Fruit fly (Drosophila melanogaster) whole organism, prepupa: ENCODE data around the gene Ctr1A.

Experiments used
- CG10669 ChIP-seq: fragments of 200-800 bp; sonication (Bioruptor generic); optimal IDR thresholded peaks from 3 replicates; lab custom pipeline; 2018; ENCODE audit warnings: missing biosample characterization, mild to moderate bottlenecking, missing genetic modification characterization, moderate library complexity
- CG11294 ChIP-seq: fragments of 200-800 bp; sonication (Bioruptor generic); IDR thresholded peaks from 2 replicates; pipeline ENCODE4 v1.3.6; 2022; ENCODE audit warnings: missing biosample characterization, missing genetic modification characterization
- CG11902 ChIP-seq: fragments of 200-800 bp; sonication (Bioruptor generic); optimal IDR thresholded peaks from 3 replicates; lab custom pipeline; 2016; ENCODE audit warnings: missing biosample characterization, missing genetic modification characterization
- CG15336 ChIP-seq: fragments of 200-800 bp; sonication (Bioruptor generic); IDR thresholded peaks from 2 replicates; pipeline ENCODE4 v1.3.6; 2022; ENCODE audit warnings: missing biosample characterization, missing genetic modification characterization
- CG1621 ChIP-seq: fragments of 200-800 bp; sonication (Bioruptor generic); optimal IDR thresholded peaks from 3 replicates; lab custom pipeline; 2018; ENCODE audit warnings: missing biosample characterization, mild to moderate bottlenecking, missing genetic modification characterization
- CG16779 ChIP-seq: fragments of 200-800 bp; sonication (Bioruptor generic); optimal IDR thresholded peaks from 3 replicates; lab custom pipeline; 2017; ENCODE audit warnings: missing biosample characterization, mild to moderate bottlenecking, missing genetic modification characterization
- CG34406 ChIP-seq: fragments of 200-800 bp; sonication (Bioruptor generic); optimal IDR thresholded peaks from 3 replicates; lab custom pipeline; 2016; ENCODE audit warnings: missing biosample characterization, missing genetic modification characterization
- CG6163 ChIP-seq: fragments of 200-800 bp; sonication (Bioruptor generic); IDR thresholded peaks from 3 replicates; pipeline ENCODE4 v1.3.6; 2022; ENCODE audit warnings: missing biosample characterization, missing genetic modification characterization
- CG6276 ChIP-seq: fragments of 200-800 bp; sonication (Bioruptor generic); optimal IDR thresholded peaks from 2 replicates; lab custom pipeline; 2017; ENCODE audit warnings: missing biosample characterization, mild to moderate bottlenecking, missing genetic modification characterization
- CG6792 ChIP-seq: fragments of 200-800 bp; sonication (Bioruptor generic); optimal IDR thresholded peaks from 3 replicates; lab custom pipeline; 2016; ENCODE audit warnings: missing biosample characterization, missing genetic modification characterization
- CG7368 ChIP-seq: fragments of 200-800 bp; sonication (Bioruptor generic); optimal IDR thresholded peaks from 3 replicates; lab custom pipeline; 2016; ENCODE audit warnings: missing biosample characterization, missing genetic modification characterization
- CG8319 ChIP-seq: fragments of 200-800 bp; sonication (Bioruptor generic); optimal IDR thresholded peaks from 3 replicates; lab custom pipeline; 2016; ENCODE audit warnings: missing biosample characterization, missing genetic modification characterization
- Eip75B ChIP-seq: fragments of 200-800 bp; sonication (Bioruptor generic); optimal IDR thresholded peaks from 3 replicates; lab custom pipeline; 2016; ENCODE audit warnings: missing biosample characterization, missing genetic modification characterization
- Eip78C ChIP-seq: fragments of 200-800 bp; sonication (Bioruptor generic); peaks from one replicate; lab custom pipeline; 2016; ENCODE audit warnings: missing biosample characterization, missing genetic modification characterization
- Eip93F ChIP-seq: fragments of 200-800 bp; sonication (Bioruptor generic); optimal IDR thresholded peaks from 2 replicates; lab custom pipeline; 2016; ENCODE audit warnings: missing biosample characterization, mild to moderate bottlenecking, missing genetic modification characterization
- Gug ChIP-seq: fragments of 200-800 bp; sonication (Bioruptor generic); IDR thresholded peaks from 2 replicates; pipeline ENCODE4 v1.3.6; 2022; ENCODE audit warnings: missing biosample characterization, missing genetic modification characterization
- Met ChIP-seq: fragments of 200-800 bp; sonication (Bioruptor generic); optimal IDR thresholded peaks from 3 replicates; lab custom pipeline; 2016; ENCODE audit warnings: missing biosample characterization, missing genetic modification characterization
- Smox ChIP-seq: fragments of 200-800 bp; sonication (Bioruptor generic); optimal IDR thresholded peaks from 3 replicates; lab custom pipeline; 2016; ENCODE audit warnings: missing biosample characterization, missing genetic modification characterization
- Sox102F ChIP-seq: fragments of 200-800 bp; sonication (Bioruptor generic); optimal IDR thresholded peaks from 2 replicates; lab custom pipeline; 2016; ENCODE audit warnings: missing biosample characterization, mild to moderate bottlenecking, missing genetic modification characterization
- Sox14 ChIP-seq: fragments of 200-800 bp; sonication (Bioruptor generic); optimal IDR thresholded peaks from 3 replicates; lab custom pipeline; 2016; ENCODE audit warnings: missing biosample characterization, missing genetic modification characterization
- Sox15 ChIP-seq: fragments of 200-800 bp; sonication (Bioruptor generic); optimal IDR thresholded peaks from 3 replicates; lab custom pipeline; 2016; ENCODE audit warnings: missing biosample characterization, missing genetic modification characterization
- acj6 ChIP-seq: fragments of 200-800 bp; sonication (Bioruptor generic); optimal IDR thresholded peaks from 3 replicates; lab custom pipeline; 2016; ENCODE audit warnings: missing biosample characterization, missing genetic modification characterization
- dac ChIP-seq: fragments of 200-800 bp; sonication (Bioruptor generic); optimal IDR thresholded peaks from 2 replicates; lab custom pipeline; 2017; ENCODE audit warnings: missing biosample characterization, mild to moderate bottlenecking, missing genetic modification characterization
- dsx ChIP-seq: fragments of 200-800 bp; optimal IDR thresholded peaks from 3 replicates; lab custom pipeline; 2019; ENCODE audit warnings: missing biosample characterization, mild to moderate bottlenecking, missing genetic modification characterization, moderate library complexity; ENCODE audit not compliant: poor library complexity, severe bottlenecking
- esn ChIP-seq: fragments of 200-800 bp; sonication (Bioruptor generic); optimal IDR thresholded peaks from 2 replicates; lab custom pipeline; 2016; ENCODE audit warnings: missing biosample characterization, mild to moderate bottlenecking, missing genetic modification characterization, moderate library complexity
- fd85E ChIP-seq: fragments of 200-800 bp; sonication (Bioruptor generic); optimal IDR thresholded peaks from 3 replicates; lab custom pipeline; 2016; ENCODE audit warnings: missing biosample characterization, missing genetic modification characterization
- fkh ChIP-seq: fragments of 200-800 bp; sonication (Bioruptor generic); optimal IDR thresholded peaks from 3 replicates; lab custom pipeline; 2017; ENCODE audit warnings: missing biosample characterization, mild to moderate bottlenecking, missing genetic modification characterization, moderate library complexity
- net ChIP-seq: fragments of 200-800 bp; sonication (Bioruptor generic); optimal IDR thresholded peaks from 3 replicates; lab custom pipeline; 2016; ENCODE audit warnings: missing biosample characterization, missing genetic modification characterization
- svp ChIP-seq: fragments of 200-800 bp; sonication (Bioruptor generic); peaks from one replicate; lab custom pipeline; 2016; ENCODE audit warnings: missing biosample characterization, missing genetic modification characterization
- topi ChIP-seq: fragments of 200-800 bp; sonication (Bioruptor generic); optimal IDR thresholded peaks from 3 replicates; lab custom pipeline; 2016; ENCODE audit warnings: missing biosample characterization, missing genetic modification characterization
- vri ChIP-seq: fragments of 200-800 bp; sonication (Bioruptor generic); optimal IDR thresholded peaks from 3 replicates; lab custom pipeline; 2016; ENCODE audit warnings: missing biosample characterization, mild to moderate bottlenecking, missing genetic modification characterization

Ctr1A gene

DNA sequence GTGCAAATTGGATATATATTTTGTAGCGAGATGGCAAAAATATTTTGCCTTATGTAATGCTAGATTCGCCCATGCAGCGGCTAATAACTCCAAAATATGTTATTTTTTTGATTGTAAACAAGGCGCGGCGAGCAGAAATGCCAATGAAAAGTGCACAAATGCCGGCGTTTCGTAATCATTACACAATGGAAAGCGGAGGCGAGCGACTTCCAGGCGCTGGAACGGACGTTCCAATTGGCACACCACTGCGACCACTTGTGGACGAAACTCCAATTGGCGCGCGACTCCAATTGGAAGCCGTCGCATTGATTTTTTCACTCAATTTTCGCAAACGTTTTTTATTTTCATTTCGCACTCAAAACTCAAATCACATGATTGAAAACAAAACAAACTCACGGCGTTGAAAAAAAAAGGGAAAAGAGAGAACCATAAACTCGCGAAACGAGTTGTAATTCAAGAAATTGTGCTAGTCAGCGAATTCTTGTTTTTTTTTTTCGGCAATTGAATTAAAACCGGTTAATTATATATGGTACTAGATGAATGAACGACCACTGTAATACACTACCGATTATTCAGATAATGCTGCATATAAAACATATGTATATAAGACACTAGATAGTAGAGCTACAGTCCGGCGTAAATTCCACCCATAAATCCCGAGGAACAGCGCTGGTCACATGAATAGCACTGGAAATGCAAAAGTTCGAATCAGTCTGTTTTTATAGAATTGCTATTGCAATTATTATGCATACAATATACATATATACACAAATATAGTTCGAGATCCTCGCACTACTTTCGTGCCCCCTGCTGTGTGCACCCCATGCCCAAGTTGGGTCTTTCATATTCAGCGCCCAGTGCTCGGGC, 17.4 kb downstream of the Ctr1A start, which contains the start of gene ND-ASHI (continued):
- TF ChIP-seq dac (GFP tag; lab: Kevin White, UChicago) (peak; percentile 95), net (GFP tag; lab: Kevin White, UChicago) (peak; percentile 96), esn (GFP tag; lab: Kevin White, UChicago) (peak; percentile 97), Sox102F (peak; percentile 96), Eip75B (GFP tag; lab: Kevin White, UChicago) (peak; percentile 97), Eip93F (peak; percentile 95), Smox (GFP tag; lab: Kevin White, UChicago) (peak; percentile 96), fd85E (GFP tag; lab: Kevin White, UChicago) (peak; percentile 93), CG10669 (peak; percentile 97), fkh (GFP tag; lab: Kevin White, UChicago) (no peak), Gug (GFP tag; lab: Robert Waterston, UW) (peak; percentile 97), CG11294 (peak; percentile 95), dsx (GFP tag; lab: Kevin White, UChicago) (peak; percentile 94), CG11902 (GFP tag; lab: Kevin White, UChicago) (peak; percentile 94), CG15336 (GFP tag; lab: Robert Waterston, UW) (peak; percentile 98), CG34406 (GFP tag; lab: Kevin White, UChicago) (peak; percentile 97), Eip78C (GFP tag; lab: Kevin White, UChicago) (peak; percentile 99), CG6276 (GFP tag; lab: Kevin White, UChicago) (peak; percentile 97), CG8319 (peak; percentile 93)

DNA sequence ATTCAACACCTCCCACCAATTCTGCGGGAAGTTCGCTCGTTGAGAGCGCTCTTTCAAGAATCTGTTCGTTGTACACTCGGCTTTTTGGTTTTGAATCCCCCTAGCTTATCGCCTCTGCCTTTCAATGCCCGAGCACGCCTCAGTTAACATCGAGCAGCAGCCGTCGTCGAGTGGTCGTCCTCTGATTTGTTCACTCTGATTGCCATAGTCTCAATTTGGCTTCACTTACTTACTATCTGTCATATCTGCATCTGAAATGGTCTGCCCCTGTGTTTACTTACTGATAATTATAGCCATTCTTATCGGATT, 18.0 kb downstream of the Ctr1A start:
- TF ChIP-seq vri (GFP tag; lab: Kevin White, UChicago) (no peak), CG6792 (GFP tag; lab: Kevin White, UChicago) (no peak), svp (GFP tag; lab: Kevin White, UChicago) (peak; percentile 70)

DNA sequence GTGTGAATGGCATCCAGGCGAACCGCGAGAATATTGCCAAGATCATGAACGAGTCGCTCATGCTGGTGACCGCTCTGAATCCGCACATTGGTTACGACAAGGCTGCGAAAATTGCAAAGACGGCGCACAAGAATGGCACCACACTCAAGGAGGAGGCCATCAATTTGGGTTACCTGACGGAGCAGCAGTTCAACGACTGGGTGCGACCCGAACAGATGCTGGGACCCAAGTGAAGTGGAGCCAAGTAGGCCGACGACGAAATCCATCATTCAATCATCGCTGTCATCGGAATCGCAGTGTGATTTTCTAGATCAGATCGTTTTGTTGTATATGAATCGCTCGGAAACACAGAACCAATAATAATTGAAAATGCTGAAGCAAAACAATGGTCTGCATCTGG, 20.0 kb downstream of the Ctr1A start, which contains the start of gene Fum2:
Gene Fum2, plus strand, starts transcription at position 301 of the 400 bp plus-strand sequence.
- TF ChIP-seq Sox14 (GFP tag; lab: Kevin White, UChicago): no peak
- TF ChIP-seq topi (GFP tag; lab: Kevin White, UChicago): no peak
- TF ChIP-seq acj6: no peak
- no peak for TF ChIP-seq Sox15 (GFP tag; lab: Kevin White, UChicago)
- no peak for TF ChIP-seq CG8319

DNA sequence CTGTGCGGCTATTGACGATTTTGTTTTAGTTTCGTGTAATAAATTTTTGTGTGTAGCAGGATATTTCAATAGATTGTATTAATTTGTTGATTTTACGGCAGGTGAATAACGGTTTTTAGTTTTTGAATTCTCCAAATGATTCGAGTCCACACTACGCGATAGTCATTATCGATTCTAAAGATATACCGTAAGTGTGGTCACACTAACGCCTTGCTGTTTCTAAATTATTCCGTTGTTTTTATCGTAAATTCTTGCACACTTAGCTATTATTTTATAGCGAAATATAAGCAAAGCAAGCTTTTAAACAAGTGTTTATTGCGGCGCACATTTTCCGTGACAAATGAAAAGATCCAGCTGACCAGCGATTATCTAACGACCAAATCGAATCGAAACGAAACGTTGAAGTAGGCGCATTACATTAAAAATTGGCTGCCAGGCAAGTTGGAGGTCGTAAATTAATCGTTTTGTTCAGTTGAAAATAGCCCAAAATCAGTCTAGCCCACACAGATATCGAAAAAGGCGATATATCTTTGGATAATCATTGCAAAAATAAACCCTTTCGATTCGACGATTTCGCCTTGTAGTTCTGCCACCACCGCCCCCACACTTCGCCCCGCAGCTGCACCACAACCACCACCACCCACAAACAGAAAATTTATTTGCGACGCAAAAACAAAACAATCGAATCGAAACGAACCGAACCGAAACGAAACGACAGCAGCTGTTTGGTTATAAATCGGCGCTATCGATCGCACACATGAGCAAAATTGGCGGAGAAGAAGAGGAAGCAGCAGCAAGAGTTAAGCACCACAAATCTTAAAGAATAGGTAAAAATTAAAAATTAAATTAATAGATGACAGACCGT, 22.4 kb downstream of the Ctr1A start, which contains the start of gene Pink1:
Gene Pink1, plus strand, starts transcription at position 164 of the 865 bp plus-strand sequence.
- TF ChIP-seq CG1621 (tag; lab: Kevin White, UChicago) (peak; percentile 87), Sox14 (GFP tag; lab: Kevin White, UChicago) (peak; percentile 16), svp (GFP tag; lab: Kevin White, UChicago) (no peak), Met (GFP tag; lab: Kevin White, UChicago) (no peak)

DNA sequence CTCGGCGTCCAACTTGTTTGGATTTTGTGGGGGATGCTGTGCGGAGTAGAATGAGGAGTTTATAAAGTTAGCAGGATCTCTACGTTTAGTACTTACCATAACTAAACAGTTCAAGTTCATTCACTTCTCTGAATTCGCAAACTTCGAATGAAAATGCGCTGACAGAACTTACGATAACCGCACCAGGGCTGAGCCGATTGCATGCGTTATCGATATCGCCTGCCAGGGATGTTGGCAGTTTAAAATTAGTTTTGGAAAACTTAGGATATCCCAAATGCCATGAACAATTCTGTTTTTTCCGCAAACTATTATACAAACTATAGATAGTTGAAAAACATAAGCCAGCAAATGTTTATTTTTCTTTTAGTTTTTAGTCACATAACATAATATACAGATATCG, 25.8 kb downstream of the Ctr1A start, which contains the start of gene CG44303:
Gene CG44303, minus strand, starts transcription at position 154 of the 400 bp plus-strand sequence.
- TF ChIP-seq CG7368 (GFP tag; lab: Kevin White, UChicago) (no peak), CG16779 (no peak), CG6163 (GFP tag; lab: Robert Waterston, UW) (no peak), dac (GFP tag; lab: Kevin White, UChicago) (no peak), esn (GFP tag; lab: Kevin White, UChicago) (no peak), CG10669 (no peak), Eip75B (GFP tag; lab: Kevin White, UChicago) (no peak), CG6276 (GFP tag; lab: Kevin White, UChicago) (no peak)
- TF ChIP-seq, all 60 proteins: peak for 0
